Fruit fly (Drosophila melanogaster) whole organism, prepupa: Measurements from ENCODE around the gene CG2611.

Experiments used
- CG10669 ChIP-seq: fragments of 200-800 bp; sonication (Bioruptor generic); optimal IDR thresholded peaks from 3 replicates; lab custom pipeline; 2018; ENCODE audit warnings: missing biosample characterization, mild to moderate bottlenecking, missing genetic modification characterization, moderate library complexity
- CG16779 ChIP-seq: fragments of 200-800 bp; sonication (Bioruptor generic); optimal IDR thresholded peaks from 3 replicates; lab custom pipeline; 2017; ENCODE audit warnings: missing biosample characterization, mild to moderate bottlenecking, missing genetic modification characterization
- CG34406 ChIP-seq: fragments of 200-800 bp; sonication (Bioruptor generic); optimal IDR thresholded peaks from 3 replicates; lab custom pipeline; 2016; ENCODE audit warnings: missing biosample characterization, missing genetic modification characterization
- CG4318 ChIP-seq: fragments of 200-800 bp; sonication (Bioruptor generic); optimal IDR thresholded peaks from 3 replicates; lab custom pipeline; 2017; ENCODE audit warnings: missing biosample characterization, mild to moderate bottlenecking, missing genetic modification characterization
- CG6163 ChIP-seq: fragments of 200-800 bp; sonication (Bioruptor generic); IDR thresholded peaks from 3 replicates; pipeline ENCODE4 v1.3.6; 2022; ENCODE audit warnings: missing biosample characterization, missing genetic modification characterization
- CG6808 ChIP-seq: fragments of 200-800 bp; sonication (Bioruptor generic); optimal IDR thresholded peaks from 3 replicates; lab custom pipeline; 2017; ENCODE audit warnings: missing biosample characterization, missing genetic modification characterization, mild to moderate bottlenecking, moderate library complexity, missing genetic modification reagents
- CG8119 ChIP-seq: fragments of 200-800 bp; sonication (Bioruptor generic); IDR thresholded peaks from 3 replicates; pipeline ENCODE4 v1.3.6; 2022; ENCODE audit warnings: missing biosample characterization, missing genetic modification characterization
- CG8632 ChIP-seq: fragments of 200-800 bp; sonication (Bioruptor generic); optimal IDR thresholded peaks from 3 replicates; lab custom pipeline; 2016; ENCODE audit warnings: missing biosample characterization, missing genetic modification characterization
- Ets96B ChIP-seq: fragments of 200-800 bp; optimal IDR thresholded peaks from 2 replicates; lab custom pipeline; 2019; ENCODE audit warnings: missing biosample characterization, mild to moderate bottlenecking, missing genetic modification characterization, moderate library complexity
- Smox ChIP-seq: fragments of 200-800 bp; sonication (Bioruptor generic); optimal IDR thresholded peaks from 3 replicates; lab custom pipeline; 2016; ENCODE audit warnings: missing biosample characterization, missing genetic modification characterization
- esn ChIP-seq: fragments of 200-800 bp; sonication (Bioruptor generic); optimal IDR thresholded peaks from 2 replicates; lab custom pipeline; 2016; ENCODE audit warnings: missing biosample characterization, mild to moderate bottlenecking, missing genetic modification characterization, moderate library complexity
- fkh ChIP-seq: fragments of 200-800 bp; sonication (Bioruptor generic); optimal IDR thresholded peaks from 3 replicates; lab custom pipeline; 2017; ENCODE audit warnings: missing biosample characterization, mild to moderate bottlenecking, missing genetic modification characterization, moderate library complexity
- net ChIP-seq: fragments of 200-800 bp; sonication (Bioruptor generic); optimal IDR thresholded peaks from 3 replicates; lab custom pipeline; 2016; ENCODE audit warnings: missing biosample characterization, missing genetic modification characterization

- TF ChIP-seq CG6163 (GFP tag; lab: Robert Waterston, UW) = peak; percentile 59; the same call in 2 of the 3 replicates
- no peak for TF ChIP-seq CG34406 (GFP tag; lab: Kevin White, UChicago)
- peak; percentile 96 for TF ChIP-seq fkh
- TF ChIP-seq CG8632 (GFP tag; lab: Kevin White, UChicago) = no peak
- TF ChIP-seq Smox (GFP tag; lab: Kevin White, UChicago) = no peak
- no peak for TF ChIP-seq CG6808 (GFP tag; lab: Kevin White, UChicago)
- TF ChIP-seq CG8119 = no peak
- no peak for TF ChIP-seq net (GFP tag; lab: Kevin White, UChicago)
- no peak for TF ChIP-seq CG10669 (GFP tag; lab: Kevin White, UChicago)
- peak; percentile 66 for TF ChIP-seq esn (GFP tag; lab: Kevin White, UChicago)
- TF ChIP-seq Ets96B = peak; percentile 35
- no peak for TF ChIP-seq CG4318
- no peak for TF ChIP-seq CG16779 (tag; lab: Kevin White, UChicago)
Observed at dm6 chr2L:20649891-20650290, at the start of gene CG2611.
